Worm (Caenorhabditis elegans) whole organism, mixed stage, embryonic: Measurements from ENCODE around the gene C17B7.14.

ENCODE experiments used
- ceh-39 ChIP-seq: fragments of 150-350 bp; optimal IDR thresholded peaks from 2 replicates; lab custom pipeline; 2014; ENCODE audit warnings: missing biosample characterization, missing genetic modification characterization
- elt-3 ChIP-seq: fragments of 150-350 bp; optimal IDR thresholded peaks from 2 replicates; lab custom pipeline; 2014; ENCODE audit warnings: missing biosample characterization, missing genetic modification characterization
- lin-13 ChIP-seq: fragments of 150-350 bp; optimal IDR thresholded peaks from 2 replicates; lab custom pipeline; 2014; ENCODE audit warnings: missing biosample characterization, missing genetic modification characterization
- nhr-12 ChIP-seq: fragments of 150-350 bp; optimal IDR thresholded peaks from 2 replicates; lab custom pipeline; 2014; ENCODE audit warnings: missing biosample characterization, missing genetic modification characterization
- nhr-76 ChIP-seq: sonication (generic microtip); optimal IDR thresholded peaks from 2 replicates; lab custom pipeline; 2017; ENCODE audit warnings: missing biosample characterization, missing genetic modification characterization
- pha-4 ChIP-seq: fragments of 150-350 bp; optimal IDR thresholded peaks from 2 replicates; lab custom pipeline; 2018; ENCODE audit warnings: missing biosample characterization, missing genetic modification reagents, missing genetic modification characterization
- sptf-1 ChIP-seq: sonication (generic microtip); optimal IDR thresholded peaks from 2 replicates; lab custom pipeline; 2017; ENCODE audit warnings: mild to moderate bottlenecking, missing genetic modification characterization, moderate library complexity, missing compliant biosample characterization
- tbx-8 ChIP-seq: fragments of 200-800 bp; sonication (Bioruptor generic); optimal IDR thresholded peaks from 2 replicates; lab custom pipeline; 2018; ENCODE audit warnings: mild to moderate bottlenecking, missing genetic modification characterization, moderate library complexity, missing compliant biosample characterization
- unc-62 ChIP-seq: fragments of 150-350 bp; optimal IDR thresholded peaks from 2 replicates; lab custom pipeline; 2014; ENCODE audit warnings: missing biosample characterization, missing genetic modification reagents, missing genetic modification characterization
- zip-8 ChIP-seq: fragments of 150-350 bp; optimal IDR thresholded peaks from 2 replicates; lab custom pipeline; 2014; ENCODE audit warnings: missing biosample characterization, missing genetic modification characterization
- ztf-11 ChIP-seq: fragments of 150-350 bp; optimal IDR thresholded peaks from 2 replicates; lab custom pipeline; 2014; ENCODE audit warnings: missing biosample characterization, missing genetic modification characterization

- TF ChIP-seq nhr-12 (tag; lab: Kevin White, UChicago) = no peak
- no peak for TF ChIP-seq tbx-8 (GFP tag; lab: Kevin White, UChicago)
- TF ChIP-seq ztf-11 (tag; lab: Kevin White, UChicago) = no peak
- TF ChIP-seq unc-62 (GFP tag; lab: Kevin White, UChicago) = no peak
- no peak for TF ChIP-seq zip-8 (tag; lab: Kevin White, UChicago)
- TF ChIP-seq sptf-1 = no peak
- TF ChIP-seq nhr-76 (tag; lab: Kevin White, UChicago) = no peak
- no peak for TF ChIP-seq ceh-39 (tag; lab: Kevin White, UChicago)
- no peak for TF ChIP-seq lin-13 (tag; lab: Kevin White, UChicago)
- no peak for TF ChIP-seq elt-3 (tag; lab: Kevin White, UChicago)
- no peak for TF ChIP-seq pha-4 (tag; lab: Kevin White, UChicago)
Measured at ce11 chrV:3341906-3342305, 21.6 kb upstream of the C17B7.14 start, which contains the start of gene C17B7.10.
